Fruit fly (Drosophila melanogaster): ENCODE results near the gene enc.

Gene enc

dm6 chr3L:3890860-3891259 lies 72.4 kb downstream of the enc start:
- TF ChIP-seq br (GFP tag; optimal IDR thresholded peaks at IDR 0.05) (no peak), woc (GFP tag; optimal IDR thresholded peaks at IDR 0.05) (no peak), OdsH (GFP tag; optimal IDR thresholded peaks at IDR 0.05) (no peak), dsf (GFP tag; optimal IDR thresholded peaks at IDR 0.05; ENCODE audit: borderline replicate concordance) (no peak), Hr83 (GFP tag; optimal IDR thresholded peaks at IDR 0.05; ENCODE audit: poor library complexity, severe bottlenecking) (no peak), h (GFP tag; optimal IDR thresholded peaks at IDR 0.05) (no peak), lola (GFP tag; optimal IDR thresholded peaks at IDR 0.05) (no peak), Mio (GFP tag; optimal IDR thresholded peaks at IDR 0.05) (no peak), Jra (GFP tag; optimal IDR thresholded peaks at IDR 0.05) (no peak), Hr78 (GFP tag; optimal IDR thresholded peaks at IDR 0.05) (no peak), sage (GFP tag; optimal IDR thresholded peaks at IDR 0.05) (no peak), Myc (optimal IDR thresholded peaks at IDR 0.05) (no peak)
